Worm (Caenorhabditis elegans) whole organism, L3 larva: ENCODE results near the gene F08F8.9.

Experiments
- ceh-82 ChIP-seq: fragments of 150-350 bp; optimal IDR thresholded peaks from 2 replicates; lab custom pipeline; 2014; ENCODE audit warnings: missing biosample characterization, missing genetic modification characterization
- elt-1 ChIP-seq: fragments of 150-350 bp; optimal IDR thresholded peaks from 2 replicates; lab custom pipeline; 2014; ENCODE audit warnings: missing biosample characterization, missing genetic modification characterization
- elt-2 ChIP-seq: sonication (generic microtip); optimal IDR thresholded peaks from 2 replicates; lab custom pipeline; 2016; ENCODE audit warnings: missing genetic modification reagents, mild to moderate bottlenecking, missing genetic modification characterization, missing compliant biosample characterization
- mdl-1 ChIP-seq: fragments of 150-350 bp; optimal IDR thresholded peaks from 2 replicates; lab custom pipeline; 2014; ENCODE audit warnings: missing biosample characterization, missing genetic modification characterization
- nhr-12 ChIP-seq: fragments of 150-350 bp; optimal IDR thresholded peaks from 2 replicates; lab custom pipeline; 2014; ENCODE audit warnings: missing biosample characterization, missing genetic modification characterization
- nhr-237 ChIP-seq: fragments of 150-350 bp; optimal IDR thresholded peaks from 2 replicates; lab custom pipeline; 2014; ENCODE audit warnings: missing biosample characterization, missing genetic modification characterization
- unc-62 ChIP-seq: fragments of 150-350 bp; sonication (generic microtip); optimal IDR thresholded peaks from 4 replicates; lab custom pipeline; 2014; ENCODE audit warnings: missing biosample characterization, missing genetic modification reagents, missing genetic modification characterization

- no peak for TF ChIP-seq unc-62 (GFP tag; lab: Kevin White, UChicago)
- no peak for TF ChIP-seq nhr-237 (tag; lab: Kevin White, UChicago)
- no peak for TF ChIP-seq nhr-12 (tag; lab: Kevin White, UChicago)
- no peak for TF ChIP-seq mdl-1 (tag; lab: Kevin White, UChicago)
- TF ChIP-seq elt-1: no peak
- TF ChIP-seq elt-2 (tag; lab: Kevin White, UChicago): no peak
- no peak for TF ChIP-seq ceh-82 (tag; lab: Kevin White, UChicago)
Observed at ce11 chrIII:7331671-7332070, 22.1 kb downstream of the F08F8.9 start.
